Worm (Caenorhabditis elegans) whole organism, young adult: ENCODE results near the gene hmg-5.
A peak's percentile ranks its signal among the peaks of the same experiment; 100 is the strongest.

ENCODE experiments used
- D2030.7 ChIP-seq: fragments of 200-800 bp; sonication (Bioruptor generic); IDR thresholded peaks from 2 replicates; pipeline ENCODE4 v1.3.6; 2022; ENCODE audit warnings: missing genetic modification reagents, missing genetic modification characterization, missing compliant biosample characterization
- F23B12.7 ChIP-seq: sonication (generic microtip); optimal IDR thresholded peaks from 2 replicates; lab custom pipeline; 2017; ENCODE audit warnings: missing genetic modification characterization, mild to moderate bottlenecking, missing compliant biosample characterization, antibody characterized with exemption, moderate library complexity; ENCODE audit not compliant: insufficient read depth
- F49E8.2 ChIP-seq: sonication (generic microtip); optimal IDR thresholded peaks from 3 replicates; lab custom pipeline; 2017; ENCODE audit warnings: missing genetic modification characterization, mild to moderate bottlenecking, missing compliant biosample characterization, antibody characterized with exemption, moderate library complexity; ENCODE audit not compliant: insufficient read depth
- F52B5.7 ChIP-seq: sonication (generic microtip); optimal IDR thresholded peaks from 2 replicates; lab custom pipeline; 2016; ENCODE audit warnings: mild to moderate bottlenecking, missing genetic modification characterization, missing compliant biosample characterization
- K11D2.4 ChIP-seq: fragments of 200-800 bp; sonication (Bioruptor generic); IDR thresholded peaks from 2 replicates; pipeline ENCODE4 v1.3.6; 2022; ENCODE audit warnings: missing genetic modification reagents, missing genetic modification characterization, missing compliant biosample characterization
- Y53G8AR.9 ChIP-seq: fragments of 200-800 bp; sonication (Bioruptor generic); conservative IDR thresholded peaks from 2 replicates; pipeline ENCODE4 v1.3.6; 2022; ENCODE audit warnings: missing genetic modification reagents, missing genetic modification characterization, missing compliant biosample characterization
- ZK185.1 ChIP-seq: sonication (generic microtip); optimal IDR thresholded peaks from 2 replicates; lab custom pipeline; 2016; ENCODE audit warnings: mild to moderate bottlenecking, missing genetic modification characterization, missing compliant biosample characterization; ENCODE audit not compliant: poor library complexity, severe bottlenecking
- aptf-3 ChIP-seq: fragments of 200-800 bp; sonication (Bioruptor generic); IDR thresholded peaks from 2 replicates; pipeline ENCODE4 v1.3.6; 2022; ENCODE audit warnings: missing genetic modification characterization, missing compliant biosample characterization
- attf-5 ChIP-seq: fragments of 200-800 bp; sonication (Bioruptor generic); optimal IDR thresholded peaks from 2 replicates; lab custom pipeline; 2018; ENCODE audit warnings: mild to moderate bottlenecking, missing genetic modification characterization, missing compliant biosample characterization
- ccch-3 ChIP-seq: fragments of 200-800 bp; sonication (Bioruptor generic); optimal IDR thresholded peaks from 2 replicates; lab custom pipeline; 2018; ENCODE audit warnings: mild to moderate bottlenecking, missing genetic modification characterization, missing compliant biosample characterization
- cebp-1 ChIP-seq, 2 experiments: fragments of 200-800 bp in 1 of 2; sonication (Bioruptor generic) in 1 of 2; sonication (generic microtip) in 1 of 2; IDR thresholded peaks in 1 of 2; optimal IDR thresholded peaks in 1 of 2; 2 replicates each; pipeline versions ENCODE4 v1.3.6 to Lab custom; 2017 to 2022; ENCODE audit warnings: missing compliant biosample characterization in 2 of 2, missing genetic modification characterization in 2 of 2, mild to moderate bottlenecking in 1 of 2, missing genetic modification reagents in 1 of 2, moderate library complexity in 1 of 2
- cebp-2 ChIP-seq: fragments of 200-800 bp; sonication (Bioruptor generic); IDR thresholded peaks from 2 replicates; pipeline ENCODE4 v1.3.6; 2022; ENCODE audit warnings: missing genetic modification characterization, missing compliant biosample characterization
- ceh-100 ChIP-seq: fragments of 200-800 bp; sonication (Bioruptor generic); IDR thresholded peaks from 2 replicates; pipeline ENCODE4 v1.3.6; 2022; ENCODE audit warnings: missing genetic modification reagents, missing genetic modification characterization, missing compliant biosample characterization
- ceh-27 ChIP-seq: fragments of 200-800 bp; sonication (Bioruptor generic); optimal IDR thresholded peaks from 2 replicates; lab custom pipeline; 2018; ENCODE audit warnings: mild to moderate bottlenecking, missing genetic modification characterization, moderate library complexity, missing compliant biosample characterization
- ceh-91 ChIP-seq: fragments of 200-800 bp; sonication (Bioruptor generic); IDR thresholded peaks from 2 replicates; pipeline ENCODE4 v1.3.6; 2022; ENCODE audit warnings: missing genetic modification reagents, missing genetic modification characterization, missing compliant biosample characterization
- chd-7 ChIP-seq: sonication (generic microtip); optimal IDR thresholded peaks from 2 replicates; lab custom pipeline; 2016; ENCODE audit warnings: mild to moderate bottlenecking, missing genetic modification characterization, moderate library complexity, missing compliant biosample characterization
- efl-1 ChIP-seq: fragments of 150-350 bp; optimal IDR thresholded peaks from 2 replicates; lab custom pipeline; 2014; ENCODE audit warnings: missing biosample characterization, missing genetic modification reagents, missing genetic modification characterization
- egrh-3 ChIP-seq: fragments of 200-800 bp; sonication (Bioruptor generic); IDR thresholded peaks from 2 replicates; pipeline ENCODE4 v1.3.6; 2022; ENCODE audit warnings: missing genetic modification reagents, missing genetic modification characterization, missing compliant biosample characterization
- hlh-12 ChIP-seq: sonication (generic microtip); optimal IDR thresholded peaks from 2 replicates; lab custom pipeline; 2016; ENCODE audit warnings: missing genetic modification characterization, missing compliant biosample characterization
- hmg-1.2 ChIP-seq: fragments of 200-800 bp; sonication (Bioruptor generic); IDR thresholded peaks from 2 replicates; pipeline ENCODE4 v1.3.6; 2022; ENCODE audit warnings: missing genetic modification reagents, missing genetic modification characterization, missing compliant biosample characterization
- hmg-20 ChIP-seq: fragments of 200-800 bp; sonication (Bioruptor generic); IDR thresholded peaks from 2 replicates; pipeline ENCODE4 v1.3.6; 2022; ENCODE audit warnings: missing genetic modification reagents, missing genetic modification characterization, missing compliant biosample characterization
- lin-26 ChIP-seq: fragments of 200-800 bp; sonication (Bioruptor generic); IDR thresholded peaks from 2 replicates; pipeline ENCODE4 v1.3.6; 2022; ENCODE audit warnings: missing genetic modification reagents, missing genetic modification characterization, missing compliant biosample characterization
- lin-40 ChIP-seq: sonication (generic microtip); optimal IDR thresholded peaks from 2 replicates; lab custom pipeline; 2016; ENCODE audit warnings: missing genetic modification characterization, mild to moderate bottlenecking, missing compliant biosample characterization, missing genotype, missing genetic modification reagents
- lin-54 ChIP-seq: fragments of 200-800 bp; sonication (Bioruptor generic); optimal IDR thresholded peaks from 2 replicates; lab custom pipeline; 2018; ENCODE audit warnings: mild to moderate bottlenecking, missing genetic modification characterization, missing compliant biosample characterization
- lsl-1 ChIP-seq: fragments of 200-800 bp; sonication (Bioruptor generic); optimal IDR thresholded peaks from 2 replicates; lab custom pipeline; 2018; ENCODE audit warnings: mild to moderate bottlenecking, missing genetic modification characterization, moderate library complexity, missing compliant biosample characterization
- lsy-27 ChIP-seq: sonication (generic microtip); optimal IDR thresholded peaks from 2 replicates; lab custom pipeline; 2017; ENCODE audit warnings: missing genetic modification characterization, mild to moderate bottlenecking, missing compliant biosample characterization, antibody characterized with exemption, missing genotype, borderline replicate concordance; ENCODE audit not compliant: insufficient read depth
- madf-10 ChIP-seq: sonication (generic microtip); optimal IDR thresholded peaks from 2 replicates; lab custom pipeline; 2016; ENCODE audit warnings: mild to moderate bottlenecking, missing genetic modification characterization, missing compliant biosample characterization
- madf-3 ChIP-seq: fragments of 200-800 bp; sonication (Bioruptor generic); IDR thresholded peaks from 2 replicates; pipeline ENCODE4 v1.3.6; 2022; ENCODE audit warnings: missing genetic modification reagents, missing genetic modification characterization, missing compliant biosample characterization
- madf-6 ChIP-seq: fragments of 200-800 bp; sonication (Bioruptor generic); IDR thresholded peaks from 2 replicates; pipeline ENCODE4 v1.3.6; 2022; ENCODE audit warnings: missing genetic modification reagents, missing genetic modification characterization, missing compliant biosample characterization
- mcd-1 ChIP-seq: fragments of 200-800 bp; sonication (Bioruptor generic); IDR thresholded peaks from 2 replicates; pipeline ENCODE4 v1.3.6; 2022; ENCODE audit warnings: missing genetic modification reagents, missing genetic modification characterization, missing compliant biosample characterization
- mes-4 ChIP-seq: sonication (generic microtip); optimal IDR thresholded peaks from 2 replicates; lab custom pipeline; 2016; ENCODE audit warnings: missing genotype, missing genetic modification characterization, missing compliant biosample characterization
- nhr-80 ChIP-seq: sonication (generic microtip); optimal IDR thresholded peaks from 2 replicates; lab custom pipeline; 2016; ENCODE audit warnings: missing genetic modification characterization, missing compliant biosample characterization
- sdz-38 ChIP-seq: sonication (generic microtip); optimal IDR thresholded peaks from 2 replicates; lab custom pipeline; 2016; ENCODE audit warnings: missing genotype, missing genetic modification characterization, missing compliant biosample characterization
- sea-2 ChIP-seq: fragments of 200-800 bp; sonication (Bioruptor generic); IDR thresholded peaks from 2 replicates; pipeline ENCODE4 v1.3.6; 2022; ENCODE audit warnings: missing genetic modification characterization, missing compliant biosample characterization
- snpc-1.3 ChIP-seq: sonication (generic microtip); optimal IDR thresholded peaks from 2 replicates; lab custom pipeline; 2017; ENCODE audit warnings: missing genetic modification characterization, mild to moderate bottlenecking, missing compliant biosample characterization, antibody characterized with exemption, moderate library complexity, missing genotype, missing genetic modification reagents; ENCODE audit not compliant: insufficient read depth
- snpc-4 ChIP-seq, 5 experiments: fragments of 150-350 bp in 1 of 5; sonication (generic microtip) in 4 of 5; optimal IDR thresholded peaks; 2 replicates each; lab custom pipeline; 2014 to 2018; ENCODE audit warnings: missing genetic modification characterization in 5 of 5, missing biosample characterization in 3 of 5, antibody characterized with exemption in 2 of 5, mild to moderate bottlenecking in 2 of 5, missing compliant biosample characterization in 2 of 5, missing genotype in 2 of 5, moderate library complexity in 2 of 5, missing genetic modification reagents in 1 of 5
- sptf-2 ChIP-seq: fragments of 200-800 bp; sonication (Bioruptor generic); optimal IDR thresholded peaks from 2 replicates; lab custom pipeline; 2018; ENCODE audit warnings: mild to moderate bottlenecking, missing genetic modification characterization, missing compliant biosample characterization
- tbp1 ChIP-seq: fragments of 200-800 bp; sonication (Bioruptor generic); optimal IDR thresholded peaks from 2 replicates; lab custom pipeline; 2018; ENCODE audit warnings: mild to moderate bottlenecking, missing genetic modification characterization, missing compliant biosample characterization
- zim-3 ChIP-seq: sonication (generic microtip); optimal IDR thresholded peaks from 2 replicates; lab custom pipeline; 2017; ENCODE audit warnings: mild to moderate bottlenecking, missing genetic modification characterization, moderate library complexity, missing compliant biosample characterization
- ztf-18 ChIP-seq: sonication (generic microtip); optimal IDR thresholded peaks from 2 replicates; lab custom pipeline; 2016; ENCODE audit warnings: missing genotype, mild to moderate bottlenecking, missing genetic modification characterization, missing compliant biosample characterization
- ztf-26 ChIP-seq: sonication (generic microtip); optimal IDR thresholded peaks from 2 replicates; lab custom pipeline; 2017; ENCODE audit warnings: missing genetic modification characterization, missing compliant biosample characterization

Gene hmg-5

DNA sequence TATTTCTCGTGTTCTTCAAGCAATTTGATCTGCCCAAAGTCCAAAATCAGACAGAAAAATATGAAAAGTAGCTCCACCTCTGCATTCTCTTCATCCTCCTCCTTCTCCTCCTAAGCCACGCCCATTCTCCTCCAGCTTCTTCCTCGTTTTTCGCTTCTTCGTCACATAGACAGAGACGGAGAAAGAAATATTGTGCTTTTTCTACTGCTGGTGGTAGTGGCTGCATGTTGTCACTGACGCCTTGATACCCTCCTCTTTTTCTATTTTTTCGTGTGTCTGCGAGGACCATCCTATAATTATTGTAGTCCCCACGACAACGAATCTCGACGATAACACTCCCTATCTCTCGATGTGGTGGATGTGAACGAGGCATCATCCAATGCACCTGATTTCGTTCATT lies 12.6 kb upstream of the hmg-5 start, which contains the start of gene C08G9.1:
TSS of gene C08G9.1 (plus strand) at position 175 of the 400 bp plus-strand sequence.
- TF ChIP-seq chd-7 (tag; lab: Kevin White, UChicago) (no peak), ztf-26 (tag; lab: Kevin White, UChicago) (no peak), mes-4 (no peak), hmg-1.2 (no peak), lin-26 (GFP tag; lab: Robert Waterston, UW) (no peak), ztf-18 (tag; lab: Kevin White, UChicago) (no peak), cebp-2 (GFP tag; lab: Robert Waterston, UW) (no peak), Y53G8AR.9 (no peak), madf-3 (GFP tag; lab: Robert Waterston, UW) (no peak), madf-6 (GFP tag; lab: Robert Waterston, UW) (no peak), sea-2 (GFP tag; lab: Robert Waterston, UW) (no peak), ccch-3 (GFP tag; lab: Kevin White, UChicago) (no peak)

- no peak for TF ChIP-seq zim-3 (tag; lab: Kevin White, UChicago)
- peak; percentile 83 for TF ChIP-seq F23B12.7 (tag; lab: Kevin White, UChicago)
- TF ChIP-seq nhr-80, result peak; percentile 51
- TF ChIP-seq lsl-1 (GFP tag; lab: Kevin White, UChicago), result peak; percentile 29
- no peak for TF ChIP-seq F52B5.7 (tag; lab: Kevin White, UChicago)
- peak; percentile 12 for TF ChIP-seq ztf-18 (tag; lab: Kevin White, UChicago)
- TF ChIP-seq hmg-20, result no peak
- no peak for TF ChIP-seq hlh-12 (tag; lab: Kevin White, UChicago)
- no peak for TF ChIP-seq K11D2.4 (GFP tag; lab: Robert Waterston, UW)
- no peak for TF ChIP-seq sdz-38 (tag; lab: Kevin White, UChicago)
- no peak for TF ChIP-seq ztf-26 (tag; lab: Kevin White, UChicago)
- no peak for TF ChIP-seq F49E8.2 (tag; lab: Kevin White, UChicago)
- TF ChIP-seq attf-5, result peak; percentile 77
- peak; percentile 34 for TF ChIP-seq ZK185.1 (tag; lab: Kevin White, UChicago)
- TF ChIP-seq ceh-27 (GFP tag; lab: Kevin White, UChicago), result peak; percentile 19
- no peak for TF ChIP-seq egrh-3 (GFP tag; lab: Robert Waterston, UW)
- TF ChIP-seq lsy-27 (tag; lab: Kevin White, UChicago), result peak; percentile 31
- peak; percentile 31; the same call in 1 of the 2 replicates for TF ChIP-seq hmg-1.2
- TF ChIP-seq lin-40, result peak; percentile 8
- peak; percentile 40; the same call in 1 of the 2 replicates for TF ChIP-seq D2030.7 (GFP tag; lab: Robert Waterston, UW)
- no peak for TF ChIP-seq sptf-2 (GFP tag; lab: Kevin White, UChicago)
- peak; percentile 26 for TF ChIP-seq tbp1 (GFP tag; lab: Kevin White, UChicago)
- peak; percentile 96 for TF ChIP-seq ceh-100 (GFP tag; lab: Robert Waterston, UW)
- peak; percentile 15 for TF ChIP-seq madf-10 (tag; lab: Kevin White, UChicago)
- peak; percentile 95 for TF ChIP-seq mcd-1
- TF ChIP-seq cebp-1 (GFP tag; IDR thresholded peaks at IDR 0.05; lab: Robert Waterston, UW), result no peak
- TF ChIP-seq cebp-1 (tag; optimal IDR thresholded peaks at IDR 0.05; lab: Kevin White, UChicago), result peak; percentile 54
- no peak for TF ChIP-seq mes-4
- TF ChIP-seq snpc-4 (GFP tag; optimal IDR thresholded peaks at IDR 0.05; lab: Kevin White, UChicago), result no peak
- peak in 3 of 4 experiments; percentile 15 to 56 (median 52) for TF ChIP-seq snpc-4 (tag; optimal IDR thresholded peaks at IDR 0.05; lab: Kevin White, UChicago)
- TF ChIP-seq lin-54 (GFP tag; lab: Kevin White, UChicago), result peak; percentile 56
- no peak for TF ChIP-seq aptf-3 (GFP tag; lab: Robert Waterston, UW)
- TF ChIP-seq efl-1, result peak; percentile 20
- TF ChIP-seq ceh-91, result peak; percentile 28; the same call in 1 of the 2 replicates
- TF ChIP-seq snpc-1.3 (tag; lab: Kevin White, UChicago), result peak; percentile 3
- TF ChIP-seq, all 124 proteins: peak for 21
Measured at ce11 chrIV:7654212-7654778, 8.3 kb upstream of the hmg-5 start, which contains the start of gene nrde-4. Gene nrde-4 (minus strand): TSS chrIV:7654262.
